Worm (Caenorhabditis elegans) whole organism, L4 larva: ENCODE measurements around the gene acc-3.
A peak's percentile ranks its signal among the peaks of the same experiment; 100 is the strongest.

Experiments
- T20F7.1 ChIP-seq: fragments of 200-800 bp; sonication (Bioruptor generic); optimal IDR thresholded peaks from 2 replicates; lab custom pipeline; 2018; ENCODE audit warnings: mild to moderate bottlenecking, missing genetic modification characterization, missing compliant biosample characterization
- ZK546.5 ChIP-seq, 2 experiments: sonication (generic microtip); optimal IDR thresholded peaks; 2 replicates each; lab custom pipeline; 2017; ENCODE audit warnings: missing biosample characterization in 2 of 2, missing genetic modification characterization in 2 of 2
- daf-12 ChIP-seq: fragments of 150-350 bp; optimal IDR thresholded peaks from 2 replicates; lab custom pipeline; 2014; ENCODE audit warnings: missing biosample characterization, missing genetic modification reagents, missing genetic modification characterization
- dve-1 ChIP-seq: sonication (generic microtip); optimal IDR thresholded peaks from 2 replicates; lab custom pipeline; 2017; ENCODE audit warnings: antibody characterized with exemption, mild to moderate bottlenecking, missing genetic modification characterization, missing compliant biosample characterization; ENCODE audit not compliant: insufficient read depth
- lin-1 ChIP-seq: fragments of 200-800 bp; sonication (Bioruptor generic); IDR thresholded peaks from 2 replicates; pipeline ENCODE4 v1.3.6; 2022; ENCODE audit warnings: missing genetic modification reagents, missing genetic modification characterization, missing compliant biosample characterization
- lsy-2 ChIP-seq, 2 experiments: fragments of 150-350 bp in 1 of 2; sonication (generic microtip) in 1 of 2; optimal IDR thresholded peaks; 2 replicates each; lab custom pipeline; 2014 to 2017; ENCODE audit warnings: missing biosample characterization in 2 of 2, missing genetic modification characterization in 2 of 2
- nhr-237 ChIP-seq: sonication (generic microtip); optimal IDR thresholded peaks from 2 replicates; lab custom pipeline; 2017; ENCODE audit warnings: missing biosample characterization, missing genetic modification characterization
- pqm-1 ChIP-seq: sonication (generic microtip); optimal IDR thresholded peaks from 2 replicates; lab custom pipeline; 2017; ENCODE audit warnings: missing biosample characterization, missing genetic modification characterization
- rbr-2 ChIP-seq: sonication (generic microtip); optimal IDR thresholded peaks from 2 replicates; lab custom pipeline; 2016; ENCODE audit warnings: missing genotype, missing genetic modification characterization, missing compliant biosample characterization
- set-16 ChIP-seq: fragments of 200-800 bp; sonication (Bioruptor generic); IDR thresholded peaks from 2 replicates; pipeline ENCODE4 v1.3.6; 2022; ENCODE audit warnings: missing genetic modification reagents, missing genetic modification characterization, missing compliant biosample characterization
- snpc-4 ChIP-seq: fragments of 150-350 bp; optimal IDR thresholded peaks from 2 replicates; lab custom pipeline; 2014; ENCODE audit warnings: missing biosample characterization, missing genetic modification characterization
- unc-62 ChIP-seq, 3 experiments: fragments of 150-350 bp in 1 of 3; sonication (generic microtip); optimal IDR thresholded peaks in 2 of 3; peaks in 1 of 3; 1 replicate in 1 of 3; 2 replicates in 2 of 3; lab custom pipeline; 2014 to 2017; ENCODE audit warnings: missing biosample characterization in 3 of 3, missing genetic modification characterization in 3 of 3, missing genetic modification reagents in 3 of 3, missing genotype in 1 of 3

ce11 chrX:4700083-4700482, 27.2 kb downstream of the acc-3 start:
- TF ChIP-seq snpc-4 (tag; lab: Kevin White, UChicago): no peak
- TF ChIP-seq set-16 (GFP tag; lab: Robert Waterston, UW): no peak
- no peak for TF ChIP-seq lsy-2 (tag; optimal IDR thresholded peaks at IDR 0.05; lab: Kevin White, UChicago)
- TF ChIP-seq pqm-1: peak; percentile 94
- no peak for TF ChIP-seq nhr-237 (tag; lab: Kevin White, UChicago)
- TF ChIP-seq dve-1: peak; percentile 84
- no peak for TF ChIP-seq T20F7.1 (GFP tag; lab: Kevin White, UChicago)
- TF ChIP-seq daf-12: no peak
- TF ChIP-seq lin-1 (GFP tag; lab: Robert Waterston, UW): no peak
- TF ChIP-seq unc-62 (GFP tag; optimal IDR thresholded peaks at IDR 0.05 in 1 of 2; lab: Kevin White, UChicago): peak in 1 of 2 experiments; percentile 92
- TF ChIP-seq unc-62 (tag; optimal IDR thresholded peaks at IDR 0.05; lab: Kevin White, UChicago): no peak
- TF ChIP-seq ZK546.5 (tag; optimal IDR thresholded peaks at IDR 0.05; lab: Kevin White, UChicago): no peak
- TF ChIP-seq rbr-2: no peak
